Worm (Caenorhabditis elegans): ENCODE results near the gene sorf-2.
A peak's percentile ranks its signal among the peaks of the same experiment; 100 is the strongest.

The sorf-2 gene

DNA sequence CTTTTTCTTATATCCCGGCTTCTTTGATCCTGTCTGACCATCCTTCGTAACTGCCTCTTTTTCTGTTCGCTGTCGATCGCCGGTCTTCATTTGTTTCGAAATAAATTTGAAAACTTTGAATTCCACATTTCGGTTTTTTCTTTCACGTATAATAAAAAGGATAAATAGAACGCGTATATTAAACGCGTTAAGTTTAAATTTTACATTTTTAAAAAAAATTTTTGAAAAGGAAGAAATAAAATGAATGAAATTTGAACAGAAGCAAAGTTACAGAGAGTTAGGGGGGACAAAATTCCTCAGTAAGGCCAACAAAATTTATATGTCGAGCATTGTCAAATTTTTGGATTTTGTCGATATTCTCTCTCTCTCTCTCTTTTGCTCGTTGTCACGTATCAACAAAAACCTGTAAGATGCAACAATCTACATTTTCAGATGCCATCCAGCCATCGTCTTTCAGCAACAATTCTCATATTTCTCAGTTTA is 24.6 kb upstream of the sorf-2 start, which contains the start of the genes T15B12.2 and F52C9.5:
T15B12.2 (minus strand) TSS at position 101 of the 483 bp plus-strand sequence.
F52C9.5 (plus strand) TSS at position 433 of the 483 bp plus-strand sequence.
- TF ChIP-seq nhr-25 (tag; optimal IDR thresholded peaks at IDR 0.05) (no peak), ZK546.5 (tag; optimal IDR thresholded peaks at IDR 0.05) (no peak), unc-62 (GFP tag; optimal IDR thresholded peaks at IDR 0.05) (no peak), ceh-9 (tag; optimal IDR thresholded peaks at IDR 0.05) (no peak), fos-1 (tag; optimal IDR thresholded peaks at IDR 0.05) (no peak), nhr-12 (tag; optimal IDR thresholded peaks at IDR 0.05) (no peak), hmg-11 (tag; optimal IDR thresholded peaks at IDR 0.05) (no peak), ceh-82 (tag; optimal IDR thresholded peaks at IDR 0.05) (no peak), tbx-2 (tag; optimal IDR thresholded peaks at IDR 0.05) (no peak), nhr-77 (tag; optimal IDR thresholded peaks at IDR 0.05) (no peak), nhr-237 (tag; optimal IDR thresholded peaks at IDR 0.05) (no peak), nfya-1 (tag; optimal IDR thresholded peaks at IDR 0.05; ENCODE audit: insufficient read depth) (no peak), eor-1 (tag; optimal IDR thresholded peaks at IDR 0.05) (no peak), mml-1 (tag; optimal IDR thresholded peaks at IDR 0.05) (no peak), ama-1 (optimal IDR thresholded peaks at IDR 0.05) (no peak)

DNA sequence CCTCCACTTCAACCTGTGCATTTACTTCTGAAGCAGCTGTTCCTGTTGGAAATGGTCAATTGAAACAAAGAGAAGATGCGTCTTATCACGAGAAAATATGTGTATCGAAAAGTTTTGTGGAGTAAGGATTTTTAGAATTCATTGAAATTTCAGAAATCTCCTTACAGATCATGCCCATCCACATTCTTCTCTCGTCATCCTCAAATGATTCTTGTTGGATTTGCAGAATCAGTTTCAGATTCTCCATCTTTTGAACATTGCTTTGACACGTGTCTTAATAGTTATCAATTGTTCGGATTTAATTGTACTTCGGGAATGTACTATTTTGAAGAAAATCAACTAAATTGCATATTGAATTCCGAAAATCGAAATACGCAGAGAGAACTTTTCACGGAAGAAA is 22.4 kb upstream of the sorf-2 start:
- TF ChIP-seq lsy-12 (tag; optimal IDR thresholded peaks at IDR 0.05) (no peak), ama-1 (optimal IDR thresholded peaks at IDR 0.05) (no peak), nhr-23 (tag; optimal IDR thresholded peaks at IDR 0.05) (no peak)

DNA sequence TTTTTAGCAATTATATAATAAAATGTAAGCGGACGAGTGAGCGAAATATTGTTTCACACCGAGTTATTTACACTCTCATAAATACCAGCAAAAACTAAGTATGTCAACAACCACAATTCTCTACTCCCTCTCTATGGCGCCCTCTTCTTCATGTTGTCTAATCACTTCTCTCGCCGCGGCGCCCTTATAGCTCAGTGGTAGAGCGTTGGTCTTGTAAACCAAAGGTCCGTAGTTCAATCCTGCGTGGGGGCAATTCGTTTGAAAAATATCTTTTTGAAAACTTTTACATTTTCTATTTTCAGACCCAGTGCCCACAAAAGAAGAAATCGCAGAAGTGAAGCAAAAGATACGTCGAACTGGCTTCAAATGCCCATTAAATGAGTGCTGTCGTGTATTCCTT is 20.7 kb upstream of the sorf-2 start:
- TF ChIP-seq nhr-23 (tag; optimal IDR thresholded peaks at IDR 0.05) (peak; percentile 23), fkh-10 (GFP tag; optimal IDR thresholded peaks at IDR 0.05) (no peak), elt-1 (tag; optimal IDR thresholded peaks at IDR 0.05) (no peak), egl-27 (tag; optimal IDR thresholded peaks at IDR 0.05) (peak; percentile 21), ZK546.5 (tag; optimal IDR thresholded peaks at IDR 0.05) (no peak), fos-1 (tag; optimal IDR thresholded peaks at IDR 0.05) (no peak), sea-2 (GFP tag; optimal IDR thresholded peaks at IDR 0.05) (no peak), unc-62 (GFP tag; optimal IDR thresholded peaks at IDR 0.05) (no peak), nhr-11 (tag; optimal IDR thresholded peaks at IDR 0.05) (no peak), lin-15B (tag; optimal IDR thresholded peaks at IDR 0.05) (peak; percentile 31), nhr-12 (tag; optimal IDR thresholded peaks at IDR 0.05) (no peak), hmg-11 (tag; optimal IDR thresholded peaks at IDR 0.05) (peak; percentile 87), skn-1 (tag; optimal IDR thresholded peaks at IDR 0.05) (peak; percentile 23), nhr-25 (tag; optimal IDR thresholded peaks at IDR 0.05) (peak; percentile 32), nhr-28 (tag; optimal IDR thresholded peaks at IDR 0.05) (no peak), mml-1 (tag; optimal IDR thresholded peaks at IDR 0.05) (no peak), aly-2 (tag; optimal IDR thresholded peaks at IDR 0.05) (no peak), snpc-4 (tag; optimal IDR thresholded peaks at IDR 0.05) (no peak), nhr-77 (tag; optimal IDR thresholded peaks at IDR 0.05) (no peak), jun-1 (tag; optimal IDR thresholded peaks at IDR 0.05) (no peak), ceh-82 (tag; optimal IDR thresholded peaks at IDR 0.05) (peak; percentile 11), fkh-2 (tag; optimal IDR thresholded peaks at IDR 0.05) (no peak), zag-1 (tag; optimal IDR thresholded peaks at IDR 0.05) (no peak), lin-39 (tag; optimal IDR thresholded peaks at IDR 0.05) (no peak), lsy-12 (tag; optimal IDR thresholded peaks at IDR 0.05) (peak; percentile 63), pha-4 (tag; optimal IDR thresholded peaks at IDR 0.05) (peak; percentile 88), nhr-76 (tag; optimal IDR thresholded peaks at IDR 0.05) (no peak), nhr-237 (tag; optimal IDR thresholded peaks at IDR 0.05) (no peak), ztf-11 (tag; optimal IDR thresholded peaks at IDR 0.05) (no peak), nhr-67 (tag; optimal IDR thresholded peaks at IDR 0.05) (no peak), ama-1 (optimal IDR thresholded peaks at IDR 0.05) (no peak), ceh-9 (tag; optimal IDR thresholded peaks at IDR 0.05) (no peak), nfya-1 (tag; optimal IDR thresholded peaks at IDR 0.05; ENCODE audit: insufficient read depth) (peak; percentile 40), ztf-4 (tag; optimal IDR thresholded peaks at IDR 0.05) (peak; percentile 15), mdl-1 (tag; optimal IDR thresholded peaks at IDR 0.05) (no peak), egl-5 (tag; optimal IDR thresholded peaks at IDR 0.05) (no peak), ceh-28 (tag; optimal IDR thresholded peaks at IDR 0.05) (no peak), eor-1 (tag; optimal IDR thresholded peaks at IDR 0.05) (no peak), elt-3 (tag; optimal IDR thresholded peaks at IDR 0.05) (no peak), unc-39 (tag; optimal IDR thresholded peaks at IDR 0.05) (no peak), ceh-16 (tag; optimal IDR thresholded peaks at IDR 0.05) (no peak), R02D3.7 (tag; optimal IDR thresholded peaks at IDR 0.05) (peak; percentile 20), nhr-43 (tag; optimal IDR thresholded peaks at IDR 0.05; ENCODE audit: poor library complexity, severe bottlenecking) (peak; percentile 81), elt-2 (tag; optimal IDR thresholded peaks at IDR 0.05) (peak; percentile 27), daf-12 (tag; optimal IDR thresholded peaks at IDR 0.05) (no peak), tbx-2 (tag; optimal IDR thresholded peaks at IDR 0.05) (peak; percentile 60), pqm-1 (tag; optimal IDR thresholded peaks at IDR 0.05) (no peak)

Measured in whole organism, L3 larva.